Fruit fly (Drosophila melanogaster): ENCODE data around the gene Itpr.

The Itpr gene

dm6 chr3R:5517002-5517875, at the start of gene Itpr (continued):
- TF ChIP-seq CG15073 (GFP tag; optimal IDR thresholded peaks at IDR 0.05) (no peak), Fer3 (tag; optimal IDR thresholded peaks at IDR 0.05) (no peak), mam (GFP tag; optimal IDR thresholded peaks at IDR 0.05) (no peak), yki (optimal IDR thresholded peaks at IDR 0.05) (no peak), dmrt11E (tag; optimal IDR thresholded peaks at IDR 0.05) (no peak), vnd (GFP tag; IDR thresholded peaks at IDR 0.05; ENCODE audit: partially characterized antibody) (no peak)

dm6 chr3R:5467619-5468018, 49.3 kb upstream of the Itpr start, which contains the start of gene POLDIP2:
POLDIP2 (plus strand) TSS chr3R:5467778.
- TF ChIP-seq grau (tag; optimal IDR thresholded peaks at IDR 0.05) (no peak), CG9609 (GFP tag; optimal IDR thresholded peaks at IDR 0.05) (no peak), CG7987 (GFP tag; optimal IDR thresholded peaks at IDR 0.05) (peak; percentile 5), CG9727 (GFP tag; optimal IDR thresholded peaks at IDR 0.05) (no peak), CG4617 (GFP tag; optimal IDR thresholded peaks at IDR 0.05; ENCODE audit: borderline replicate concordance) (peak; percentile 42), CG15514 (GFP tag; optimal IDR thresholded peaks at IDR 0.05) (peak; percentile 42), CG9932 (GFP tag; IDR thresholded peaks at IDR 0.05) (no peak), sens (GFP tag) (peak; percentile 41), CG1603 (tag; optimal IDR thresholded peaks at IDR 0.05) (no peak), Med (GFP tag) (peak; percentile 81), NfI (GFP tag; optimal IDR thresholded peaks at IDR 0.05) (peak; percentile 16), zf30C (GFP tag; optimal IDR thresholded peaks at IDR 0.05) (peak; percentile 98), Bgb (GFP tag; IDR thresholded peaks at IDR 0.05; ENCODE audit: partially characterized antibody) (no peak), Dfd (GFP tag; optimal IDR thresholded peaks at IDR 0.05) (no peak), Xbp1 (GFP tag; optimal IDR thresholded peaks at IDR 0.05) (peak; percentile 38), CG7839 (tag; optimal IDR thresholded peaks at IDR 0.05) (no peak), CG9437 (GFP tag; optimal IDR thresholded peaks at IDR 0.05) (no peak), chm (GFP tag; IDR thresholded peaks at IDR 0.05) (no peak), CG7786 (GFP tag; optimal IDR thresholded peaks at IDR 0.05) (no peak), CG11695 (GFP tag; IDR thresholded peaks at IDR 0.05) (no peak), pnt (GFP tag; optimal IDR thresholded peaks at IDR 0.05) (no peak), MBD-R2 (GFP tag; IDR thresholded peaks at IDR 0.05) (peak; percentile 56), CkIIα-i1 (GFP tag; IDR thresholded peaks at IDR 0.05) (no peak), hbn (GFP tag; IDR thresholded peaks at IDR 0.05; ENCODE audit: partially characterized antibody) (no peak), Dek (tag; optimal IDR thresholded peaks at IDR 0.05) (no peak), hb (GFP tag; IDR thresholded peaks at IDR 0.05; ENCODE audit: partially characterized antibody) (no peak), CG13775 (GFP tag; optimal IDR thresholded peaks at IDR 0.05) (no peak), sqz (GFP tag; optimal IDR thresholded peaks at IDR 0.05) (no peak), stc (GFP tag; IDR thresholded peaks at IDR 0.05) (no peak), pfk (GFP tag; optimal IDR thresholded peaks at IDR 0.05) (no peak), ftz-f1 (GFP tag; optimal IDR thresholded peaks at IDR 0.05) (peak; percentile 9), gcm2 (GFP tag; optimal IDR thresholded peaks at IDR 0.05) (no peak), tx (GFP tag; optimal IDR thresholded peaks at IDR 0.05) (no peak), CG17802 (tag; optimal IDR thresholded peaks at IDR 0.05) (no peak), D19B (GFP tag; optimal IDR thresholded peaks at IDR 0.05) (no peak), ap (GFP tag; IDR thresholded peaks at IDR 0.05) (no peak), CG10654 (GFP tag; optimal IDR thresholded peaks at IDR 0.05) (no peak), Sox100B (GFP tag; optimal IDR thresholded peaks at IDR 0.05) (no peak), da (GFP tag; optimal IDR thresholded peaks at IDR 0.05) (no peak), tna (GFP tag; IDR thresholded peaks at IDR 0.05; ENCODE audit: partially characterized antibody) (no peak), tll (GFP tag; optimal IDR thresholded peaks at IDR 0.05) (no peak), CG2712 (tag; optimal IDR thresholded peaks at IDR 0.05) (no peak)
